Fruit fly (Drosophila melanogaster): ENCODE data around the gene Pdf.

The Pdf gene

dm6 chr3R:26436540-26436939 lies 19.4 kb downstream of the Pdf start (continued):
- TF ChIP-seq bcd (GFP tag; optimal IDR thresholded peaks at IDR 0.05) (peak; percentile 18), cwo (GFP tag; optimal IDR thresholded peaks at IDR 0.05) (no peak), twi (tag; optimal IDR thresholded peaks at IDR 0.05) (no peak), Vsx1 (GFP tag; optimal IDR thresholded peaks at IDR 0.05) (no peak), toy (GFP tag; IDR thresholded peaks at IDR 0.05) (no peak), sc (optimal IDR thresholded peaks at IDR 0.05) (no peak), sc (GFP tag; optimal IDR thresholded peaks at IDR 0.05) (no peak), ranshi (GFP tag; IDR thresholded peaks at IDR 0.05) (peak; percentile 43; the same call in 1 of the 2 replicates), amos (GFP tag; IDR thresholded peaks at IDR 0.05; ENCODE audit: partially characterized antibody) (no peak), Sox102F (GFP tag; optimal IDR thresholded peaks at IDR 0.05) (peak; percentile 77), scrt (GFP tag; optimal IDR thresholded peaks at IDR 0.05) (no peak), Max (GFP tag; optimal IDR thresholded peaks at IDR 0.05) (no peak), en (GFP tag; optimal IDR thresholded peaks at IDR 0.05) (no peak), Gug (GFP tag; IDR thresholded peaks at IDR 0.05) (no peak; the same call in 3 of the 4 replicates), Fer2 (tag; optimal IDR thresholded peaks at IDR 0.05) (no peak), HLH3B (GFP tag; IDR thresholded peaks at IDR 0.05) (peak; percentile 50; the same call in 1 of the 2 replicates), CG16815 (GFP tag; optimal IDR thresholded peaks at IDR 0.05) (no peak), corto (GFP tag; optimal IDR thresholded peaks at IDR 0.05) (no peak), CG8388 (GFP tag; optimal IDR thresholded peaks at IDR 0.05) (peak; percentile 41), CG5953 (GFP tag; IDR thresholded peaks at IDR 0.05) (no peak), CG32767 (GFP tag; IDR thresholded peaks at IDR 0.05) (no peak), Rx (GFP tag; IDR thresholded peaks at IDR 0.05) (no peak), Fer1 (GFP tag; optimal IDR thresholded peaks at IDR 0.05) (no peak), CG15514 (GFP tag; optimal IDR thresholded peaks at IDR 0.05) (no peak), Awh (GFP tag; IDR thresholded peaks at IDR 0.05) (peak; percentile 31; the same call in 1 of the 2 replicates), lov (optimal IDR thresholded peaks at IDR 0.05) (no peak), lov (GFP tag; IDR thresholded peaks at IDR 0.05) (no peak), CG14667 (GFP tag; IDR thresholded peaks at IDR 0.05) (peak; percentile 37), CG1792 (GFP tag; optimal IDR thresholded peaks at IDR 0.05) (peak; percentile 40), CG3726 (GFP tag; IDR thresholded peaks at IDR 0.05) (no peak), nmo (GFP tag; optimal IDR thresholded peaks at IDR 0.05) (peak; percentile 35), Doc2 (GFP tag; IDR thresholded peaks at IDR 0.05) (no peak), Fer3 (tag; optimal IDR thresholded peaks at IDR 0.05) (peak; percentile 38), Ets65A (GFP tag) (peak; percentile 61), stc (GFP tag; IDR thresholded peaks at IDR 0.05) (peak; percentile 63), Hr3 (GFP tag; optimal IDR thresholded peaks at IDR 0.05) (peak; percentile 12), klu (GFP tag; IDR thresholded peaks at IDR 0.05) (no peak), Ptx1 (GFP tag; IDR thresholded peaks at IDR 0.05) (peak; percentile 45), row (GFP tag; IDR thresholded peaks at IDR 0.05) (peak; percentile 43; the same call in 1 of the 3 replicates), Aef1 (GFP tag; IDR thresholded peaks at IDR 0.05) (peak; percentile 12; the same call in 1 of the 3 replicates), CG13424 (tag; optimal IDR thresholded peaks at IDR 0.05) (peak; percentile 24), kni (GFP tag; optimal IDR thresholded peaks at IDR 0.05) (no peak), tna (GFP tag; IDR thresholded peaks at IDR 0.05; ENCODE audit: partially characterized antibody) (no peak), Blimp-1 (GFP tag; optimal IDR thresholded peaks at IDR 0.05) (peak; percentile 47), CG12236 (GFP tag; optimal IDR thresholded peaks at IDR 0.05) (no peak), Mes4 (GFP tag; optimal IDR thresholded peaks at IDR 0.05) (peak; percentile 10), zfh2 (GFP tag; optimal IDR thresholded peaks at IDR 0.05) (no peak), CG34224 (GFP tag; IDR thresholded peaks at IDR 0.05; ENCODE audit: partially characterized antibody) (no peak), CG3995 (GFP tag; optimal IDR thresholded peaks at IDR 0.05) (no peak), CG18262 (tag; optimal IDR thresholded peaks at IDR 0.05) (peak; percentile 39), NC2β (GFP tag; optimal IDR thresholded peaks at IDR 0.05) (no peak), CG2116 (GFP tag; optimal IDR thresholded peaks at IDR 0.05) (no peak)

All from whole organism, embryonic.